Fruit fly (Drosophila melanogaster) whole organism, embryonic: ENCODE results near the gene CG10702.

Experiments used
- B-H2 ChIP-seq: fragments of 200-800 bp; sonication (Bioruptor generic); optimal IDR thresholded peaks from 2 replicates; lab custom pipeline; 2018; ENCODE audit warnings: missing biosample characterization, mild to moderate bottlenecking, missing genetic modification characterization
- CG10267 ChIP-seq: fragments of 200-800 bp; sonication (Bioruptor generic); optimal IDR thresholded peaks from 2 replicates; lab custom pipeline; 2018; ENCODE audit warnings: missing biosample characterization, mild to moderate bottlenecking, missing genetic modification characterization, moderate library complexity
- CG10274 ChIP-seq: fragments of 200-800 bp; sonication (Bioruptor generic); optimal IDR thresholded peaks from 3 replicates; lab custom pipeline; 2017; ENCODE audit warnings: missing biosample characterization, mild to moderate bottlenecking, missing genetic modification characterization
- CG10654 ChIP-seq: fragments of 200-800 bp; sonication (Bioruptor generic); optimal IDR thresholded peaks from 2 replicates; lab custom pipeline; 2016; ENCODE audit warnings: missing biosample characterization, missing genetic modification characterization
- CG11093 ChIP-seq: fragments of 200-800 bp; sonication (Bioruptor generic); IDR thresholded peaks from 3 replicates; pipeline ENCODE4 v1.3.6; 2022; ENCODE audit warnings: missing biosample characterization, missing genetic modification characterization
- CG11696 ChIP-seq: fragments of 200-800 bp; sonication (Bioruptor generic); IDR thresholded peaks from 2 replicates; pipeline ENCODE4 v1.3.6; 2022; ENCODE audit warnings: missing biosample characterization, missing genetic modification characterization
- CG12659 ChIP-seq: fragments of 200-800 bp; sonication (Bioruptor generic); optimal IDR thresholded peaks from 3 replicates; lab custom pipeline; 2017; ENCODE audit warnings: mild to moderate bottlenecking, missing biosample characterization, missing genetic modification reagents, missing genetic modification characterization
- CG12942 ChIP-seq: fragments of 200-800 bp; sonication (Bioruptor generic); optimal IDR thresholded peaks from 3 replicates; lab custom pipeline; 2016; ENCODE audit warnings: missing biosample characterization, missing genetic modification characterization
- CG13123 ChIP-seq: fragments of 200-800 bp; sonication (Bioruptor generic); optimal IDR thresholded peaks from 2 replicates; lab custom pipeline; 2016; ENCODE audit warnings: missing biosample characterization, missing genetic modification characterization
- CG17359 ChIP-seq: fragments of 200-800 bp; sonication (Bioruptor generic); optimal IDR thresholded peaks from 3 replicates; lab custom pipeline; 2018; ENCODE audit warnings: missing biosample characterization, mild to moderate bottlenecking, missing genetic modification characterization, moderate library complexity
- CG17802 ChIP-seq: fragments of 200-800 bp; sonication (Bioruptor generic); optimal IDR thresholded peaks from 2 replicates; lab custom pipeline; 2018; ENCODE audit warnings: missing biosample characterization, mild to moderate bottlenecking, missing genetic modification characterization, moderate library complexity
- CG1792 ChIP-seq: fragments of 200-800 bp; sonication (Bioruptor generic); optimal IDR thresholded peaks from 2 replicates; lab custom pipeline; 2016; ENCODE audit warnings: missing biosample characterization, missing genetic modification characterization
- CG1832 ChIP-seq: fragments of 200-800 bp; sonication (Bioruptor generic); optimal IDR thresholded peaks from 2 replicates; lab custom pipeline; 2017; ENCODE audit warnings: missing biosample characterization, mild to moderate bottlenecking, missing genetic modification characterization, inconsistent platforms
- CG2712 ChIP-seq: fragments of 200-800 bp; optimal IDR thresholded peaks from 3 replicates; lab custom pipeline; 2019; ENCODE audit warnings: missing biosample characterization, mild to moderate bottlenecking, missing genetic modification characterization, moderate library complexity
- CG31388 ChIP-seq: fragments of 200-800 bp; sonication (Bioruptor generic); optimal IDR thresholded peaks from 2 replicates; lab custom pipeline; 2016; ENCODE audit warnings: missing biosample characterization, missing genetic modification characterization
- CG4820 ChIP-seq: fragments of 200-800 bp; sonication (Bioruptor generic); optimal IDR thresholded peaks from 3 replicates; lab custom pipeline; 2016; ENCODE audit warnings: missing biosample characterization, missing genetic modification characterization
- CG9437 ChIP-seq: fragments of 200-800 bp; sonication (Bioruptor generic); optimal IDR thresholded peaks from 2 replicates; lab custom pipeline; 2018; ENCODE audit warnings: missing biosample characterization, mild to moderate bottlenecking, missing genetic modification characterization
- CG9727 ChIP-seq: fragments of 200-800 bp; sonication (Bioruptor generic); optimal IDR thresholded peaks from 3 replicates; lab custom pipeline; 2017; ENCODE audit warnings: missing biosample characterization, mild to moderate bottlenecking, missing genetic modification characterization
- Dek ChIP-seq: fragments of 200-800 bp; sonication (Bioruptor generic); optimal IDR thresholded peaks from 3 replicates; lab custom pipeline; 2019; ENCODE audit warnings: missing biosample characterization, mild to moderate bottlenecking, missing genetic modification characterization, moderate library complexity
- Doc2 ChIP-seq: fragments of 200-800 bp; sonication (Bioruptor generic); IDR thresholded peaks from 2 replicates; pipeline ENCODE4 v1.3.6; 2022; ENCODE audit warnings: missing biosample characterization, missing genetic modification characterization
- Dp ChIP-seq: fragments of 200-800 bp; sonication (Bioruptor generic); optimal IDR thresholded peaks from 2 replicates; lab custom pipeline; 2018; ENCODE audit warnings: missing biosample characterization, mild to moderate bottlenecking, missing genetic modification characterization, moderate library complexity
- Fer2 ChIP-seq: fragments of 200-800 bp; sonication (Bioruptor generic); optimal IDR thresholded peaks from 2 replicates; lab custom pipeline; 2018; ENCODE audit warnings: missing biosample characterization, mild to moderate bottlenecking, missing genetic modification characterization, moderate library complexity
- H15 ChIP-seq: fragments of 200-800 bp; sonication (Bioruptor generic); IDR thresholded peaks from 3 replicates; pipeline ENCODE4 v1.3.6; 2022; ENCODE audit warnings: missing biosample characterization, missing genetic modification characterization
- Hey ChIP-seq: fragments of 200-800 bp; sonication (Bioruptor generic); optimal IDR thresholded peaks from 3 replicates; lab custom pipeline; 2018; ENCODE audit warnings: missing biosample characterization, mild to moderate bottlenecking, missing genetic modification characterization
- Hr78 ChIP-seq, 2 experiments: fragments of 200-800 bp in 1 of 2; fragments of >200 bp in 1 of 2; sonication (Bioruptor generic) in 1 of 2; optimal IDR thresholded peaks; 2 replicates each; lab custom pipeline; 2017 to 2019; ENCODE audit warnings: missing biosample characterization in 2 of 2, missing genetic modification characterization in 2 of 2, mild to moderate bottlenecking in 1 of 2, moderate library complexity in 1 of 2
- Hsf ChIP-seq: fragments of 200-800 bp; sonication (Bioruptor generic); optimal IDR thresholded peaks from 3 replicates; lab custom pipeline; 2016; ENCODE audit warnings: missing biosample characterization, missing genetic modification characterization
- MBD-R2 ChIP-seq: fragments of 200-800 bp; sonication (Bioruptor generic); IDR thresholded peaks from 2 replicates; pipeline ENCODE4 v1.3.6; 2022; ENCODE audit warnings: missing biosample characterization, missing genetic modification characterization
- Pdp1 ChIP-seq, 2 experiments: fragments of 200-800 bp; sonication (Bioruptor generic); optimal IDR thresholded peaks; 3 replicates each; lab custom pipeline; 2016; ENCODE audit warnings: missing biosample characterization in 2 of 2, missing genetic modification characterization in 2 of 2, mild to moderate bottlenecking in 1 of 2, moderate library complexity in 1 of 2
- Six4 ChIP-seq: fragments of 200-800 bp; sonication (Bioruptor generic); optimal IDR thresholded peaks from 2 replicates; lab custom pipeline; 2016; ENCODE audit warnings: missing biosample characterization, missing genetic modification characterization
- Sry-β ChIP-seq: fragments of 200-800 bp; sonication (Bioruptor generic); optimal IDR thresholded peaks from 2 replicates; lab custom pipeline; 2018; ENCODE audit warnings: missing biosample characterization, mild to moderate bottlenecking, missing genetic modification characterization, moderate library complexity
- Taf1 ChIP-seq: fragments of 200-800 bp; sonication (Bioruptor generic); IDR thresholded peaks from 2 replicates; pipeline ENCODE4 v1.3.6; 2022; ENCODE audit warnings: missing biosample characterization, missing genetic modification characterization
- ap ChIP-seq: fragments of 200-800 bp; sonication (Bioruptor generic); IDR thresholded peaks from 2 replicates; pipeline ENCODE4 v1.3.6; 2022; ENCODE audit warnings: missing biosample characterization, missing genetic modification characterization
- ato ChIP-seq: fragments of 200-800 bp; sonication (Bioruptor generic); IDR thresholded peaks from 2 replicates; pipeline ENCODE4 v1.3.6; 2022; ENCODE audit warnings: missing biosample characterization, missing genetic modification characterization; ENCODE audit not compliant: partially characterized antibody
- dpn ChIP-seq, 2 experiments: fragments of 200-800 bp; sonication (Bioruptor generic); optimal IDR thresholded peaks; 3 replicates each; lab custom pipeline; 2016; ENCODE audit warnings: missing biosample characterization in 2 of 2, missing genetic modification characterization in 2 of 2
- exex ChIP-seq: fragments of 200-800 bp; sonication (Bioruptor generic); optimal IDR thresholded peaks from 4 replicates; lab custom pipeline; 2018; ENCODE audit warnings: missing biosample characterization, mild to moderate bottlenecking, missing genetic modification characterization, moderate library complexity
- fu2 ChIP-seq: fragments of 200-800 bp; sonication (Bioruptor generic); optimal IDR thresholded peaks from 2 replicates; lab custom pipeline; 2016; ENCODE audit warnings: missing biosample characterization, missing genetic modification characterization
- gfzf ChIP-seq: fragments of 200-800 bp; sonication (Bioruptor generic); optimal IDR thresholded peaks from 2 replicates; lab custom pipeline; 2016; ENCODE audit warnings: missing biosample characterization, mild to moderate bottlenecking, missing genetic modification characterization, moderate library complexity
- her ChIP-seq: fragments of 200-800 bp; sonication (Bioruptor generic); optimal IDR thresholded peaks from 2 replicates; lab custom pipeline; 2016; ENCODE audit warnings: missing biosample characterization, missing genetic modification characterization
- insv ChIP-seq, 2 experiments: fragments of 200-800 bp; sonication (Bioruptor generic); optimal IDR thresholded peaks; 3 replicates each; lab custom pipeline; 2016 to 2018; ENCODE audit warnings: missing biosample characterization in 2 of 2, missing genetic modification characterization in 2 of 2
- pan ChIP-seq, 4 experiments: fragments of >200 bp in 3 of 4; fragments of 200-800 bp in 1 of 4; sonication (Bioruptor generic) in 1 of 4; optimal IDR thresholded peaks in 3 of 4; IDR thresholded peaks in 1 of 4; 2 replicates each; pipeline versions ENCODE4 v1.3.6 to Lab custom; 2017 to 2022; ENCODE audit warnings: missing biosample characterization in 2 of 4, missing genetic modification characterization in 2 of 4, mixed read lengths in 1 of 4
- pnt ChIP-seq: fragments of 200-800 bp; sonication (Bioruptor generic); optimal IDR thresholded peaks from 3 replicates; lab custom pipeline; 2016; ENCODE audit warnings: missing biosample characterization, missing genetic modification characterization
- ranshi ChIP-seq: fragments of 200-800 bp; sonication (Bioruptor generic); IDR thresholded peaks from 2 replicates; pipeline ENCODE4 v1.3.6; 2022; ENCODE audit warnings: missing biosample characterization, missing genetic modification characterization
- ro ChIP-seq: fragments of 200-800 bp; sonication (Bioruptor generic); IDR thresholded peaks from 2 replicates; pipeline ENCODE4 v1.3.6; 2022; ENCODE audit warnings: missing biosample characterization, missing genetic modification characterization
- row ChIP-seq: fragments of 200-800 bp; sonication (Bioruptor generic); IDR thresholded peaks from 3 replicates; pipeline ENCODE4 v1.3.6; 2022; ENCODE audit warnings: missing biosample characterization, missing genetic modification characterization
- salm ChIP-seq: fragments of 200-800 bp; sonication (Bioruptor generic); optimal IDR thresholded peaks from 2 replicates; lab custom pipeline; 2018; ENCODE audit warnings: missing biosample characterization, mild to moderate bottlenecking, missing genetic modification characterization
- sens ChIP-seq: fragments of 200-800 bp; sonication (Bioruptor generic); peaks from one replicate; lab custom pipeline; 2016; ENCODE audit warnings: missing biosample characterization, missing genetic modification characterization
- stwl ChIP-seq: fragments of 200-800 bp; sonication (Bioruptor generic); optimal IDR thresholded peaks from 3 replicates; lab custom pipeline; 2018; ENCODE audit warnings: missing biosample characterization, mild to moderate bottlenecking, missing genetic modification characterization, moderate library complexity
- tgo ChIP-seq: fragments of 200-800 bp; sonication (Bioruptor generic); IDR thresholded peaks from 3 replicates; pipeline ENCODE4 v1.3.6; 2022; ENCODE audit warnings: missing biosample characterization, missing genetic modification characterization
- trem ChIP-seq: fragments of 200-800 bp; optimal IDR thresholded peaks from 3 replicates; lab custom pipeline; 2019; ENCODE audit warnings: missing biosample characterization, mild to moderate bottlenecking, missing genetic modification characterization, moderate library complexity
- tx ChIP-seq: fragments of 200-800 bp; sonication (Bioruptor generic); optimal IDR thresholded peaks from 2 replicates; lab custom pipeline; 2016; ENCODE audit warnings: missing biosample characterization, missing genetic modification characterization
- usp ChIP-seq: fragments of >200 bp; optimal IDR thresholded peaks from 2 replicates; lab custom pipeline; 2017; ENCODE audit warnings: missing biosample characterization, missing genetic modification characterization
- yki ChIP-seq: fragments of >200 bp; optimal IDR thresholded peaks from 3 replicates; lab custom pipeline; 2018

CG10702 gene

DNA sequence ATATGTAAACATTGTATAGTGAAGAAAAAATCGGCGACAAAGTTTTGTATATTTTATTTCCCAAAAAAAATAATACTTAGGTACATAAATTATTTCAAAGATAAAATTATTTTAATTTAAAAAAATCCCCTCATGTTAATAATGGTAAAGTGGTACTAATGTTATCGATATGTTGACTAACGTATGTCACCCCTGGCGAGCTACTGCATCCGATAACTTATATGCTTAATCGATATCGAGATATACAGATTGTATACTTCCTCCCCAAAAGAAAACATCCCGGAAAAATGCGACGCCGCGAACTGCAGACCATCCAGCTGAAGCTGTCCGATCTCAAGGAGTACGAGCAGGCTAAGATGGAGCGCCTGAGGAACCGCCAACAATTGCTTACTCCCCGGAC lies 4.9 kb downstream of the CG10702 start, which contains the start of gene CG17343 (continued):
- peak; percentile 46 for TF ChIP-seq trem (tag; lab: Kevin White, UChicago)
- no peak for TF ChIP-seq CG17359
- TF ChIP-seq CG12659 = peak; percentile 41
- TF ChIP-seq yki (lab: Kevin White, UChicago) = no peak
- no peak for TF ChIP-seq Doc2 (GFP tag; lab: Robert Waterston, UW)
- no peak for TF ChIP-seq exex (tag; lab: Kevin White, UChicago)
- TF ChIP-seq Sry-β = no peak
- no peak for TF ChIP-seq CG10274 (GFP tag; lab: Kevin White, UChicago)
- no peak for TF ChIP-seq dpn (GFP tag; optimal IDR thresholded peaks at IDR 0.05; lab: Kevin White, UChicago)
- no peak for TF ChIP-seq CG13123 (GFP tag; lab: Kevin White, UChicago)
- no peak for TF ChIP-seq insv (GFP tag; optimal IDR thresholded peaks at IDR 0.05; lab: Kevin White, UChicago)
- TF ChIP-seq usp (GFP tag; lab: Kevin White, UChicago) = no peak
- TF ChIP-seq CG11696 (GFP tag; lab: Robert Waterston, UW) = no peak
- TF ChIP-seq sens = peak; percentile 6
- no peak for TF ChIP-seq CG9437
- no peak for TF ChIP-seq Six4
- no peak for TF ChIP-seq salm
- TF ChIP-seq pnt (GFP tag; lab: Kevin White, UChicago) = no peak
- TF ChIP-seq Hr78 (GFP tag; optimal IDR thresholded peaks at IDR 0.05; lab: Kevin White, UChicago) = no peak
- TF ChIP-seq Hey (tag; lab: Kevin White, UChicago) = no peak
- TF ChIP-seq Dp (GFP tag; lab: Kevin White, UChicago) = peak; percentile 36
- TF ChIP-seq CG17802 = no peak
- TF ChIP-seq CG2712 = peak; percentile 18
- TF ChIP-seq tx (GFP tag; lab: Kevin White, UChicago) = no peak
- no peak for TF ChIP-seq Fer2
- TF ChIP-seq tgo (GFP tag; lab: Robert Waterston, UW) = no peak
- peak; percentile 46; the same call in 2 of the 3 replicates for TF ChIP-seq row (GFP tag; lab: Robert Waterston, UW)
- no peak for TF ChIP-seq CG1792 (GFP tag; lab: Kevin White, UChicago)
- TF ChIP-seq her = no peak
- no peak for TF ChIP-seq CG1832
- no peak for TF ChIP-seq H15 (GFP tag; lab: Robert Waterston, UW)
- no peak for TF ChIP-seq ro (GFP tag; lab: Robert Waterston, UW)
- TF ChIP-seq CG4820 (GFP tag; lab: Kevin White, UChicago) = no peak
- TF ChIP-seq CG12942 (GFP tag; lab: Kevin White, UChicago) = no peak
- peak; percentile 86 for TF ChIP-seq MBD-R2 (GFP tag; lab: Robert Waterston, UW)
- TF ChIP-seq pan (optimal IDR thresholded peaks at IDR 0.05; lab: Kevin White, UChicago) = no peak
- no peak for TF ChIP-seq pan (GFP tag; optimal IDR thresholded peaks at IDR 0.05 in 1 of 2, IDR thresholded peaks at IDR 0.05 in 1 of 2)
- no peak for TF ChIP-seq B-H2 (GFP tag; lab: Kevin White, UChicago)
- TF ChIP-seq fu2 (GFP tag; lab: Kevin White, UChicago) = no peak
- TF ChIP-seq CG31388 (GFP tag; lab: Kevin White, UChicago) = no peak
- TF ChIP-seq gfzf (GFP tag; lab: Kevin White, UChicago) = no peak
- no peak for TF ChIP-seq Pdp1 (GFP tag; optimal IDR thresholded peaks at IDR 0.05; lab: Kevin White, UChicago)
- TF ChIP-seq ap (GFP tag; lab: Robert Waterston, UW) = no peak
- no peak for TF ChIP-seq CG9727 (GFP tag; lab: Kevin White, UChicago)
- no peak for TF ChIP-seq CG10267 (tag; lab: Kevin White, UChicago)
- no peak for TF ChIP-seq Hsf (GFP tag; lab: Kevin White, UChicago)
- TF ChIP-seq CG10654 (GFP tag; lab: Kevin White, UChicago) = no peak
- peak; percentile 68 for TF ChIP-seq stwl (tag; lab: Kevin White, UChicago)
- TF ChIP-seq Taf1 (GFP tag; lab: Robert Waterston, UW) = no peak
- no peak for TF ChIP-seq Dek (tag; lab: Kevin White, UChicago)
- TF ChIP-seq ato (GFP tag; lab: Robert Waterston, UW) = peak; percentile 98
- TF ChIP-seq ranshi (GFP tag; lab: Robert Waterston, UW) = no peak
- TF ChIP-seq CG11093 = no peak
